Fruit fly (Drosophila melanogaster) whole organism, wandering third instar larva: ENCODE measurements around the gene slam.

Source experiments
- CrebA ChIP-seq: fragments of 200-800 bp; sonication (Bioruptor generic); optimal IDR thresholded peaks from 2 replicates; lab custom pipeline; 2016; ENCODE audit warnings: missing biosample characterization, mild to moderate bottlenecking, missing genetic modification characterization, borderline replicate concordance
- HLH106 ChIP-seq: fragments of 200-800 bp; optimal IDR thresholded peaks from 3 replicates; lab custom pipeline; 2019; ENCODE audit warnings: missing biosample characterization, mild to moderate bottlenecking, missing genetic modification characterization, moderate library complexity
- Hnf4 ChIP-seq: fragments of 200-800 bp; sonication (Bioruptor generic); optimal IDR thresholded peaks from 2 replicates; lab custom pipeline; 2016; ENCODE audit warnings: missing biosample characterization, mild to moderate bottlenecking, missing genetic modification characterization
- Myc ChIP-seq: fragments of >200 bp; optimal IDR thresholded peaks from 2 replicates; lab custom pipeline; 2017
- Vsx2 ChIP-seq: fragments of 200-300, 225-300 bp; sonication (Bioruptor generic); optimal IDR thresholded peaks from 2 replicates; lab custom pipeline; 2018; ENCODE audit warnings: missing biosample characterization, missing genetic modification characterization; ENCODE audit not compliant: partially characterized antibody
- dl ChIP-seq, 2 experiments: fragments of 175-275, 200-275 bp in 1 of 2; fragments of 200-275 bp in 1 of 2; sonication (Bioruptor generic); optimal IDR thresholded peaks; lab custom pipeline; 2018; ENCODE audit warnings: mild to moderate bottlenecking in 2 of 2, missing biosample characterization in 2 of 2, missing genetic modification characterization in 2 of 2, moderate library complexity in 2 of 2; ENCODE audit not compliant: partially characterized antibody in 2 of 2, insufficient read depth in 1 of 2
- jim ChIP-seq: fragments of 175-275, 200-325 bp; sonication (Bioruptor generic); optimal IDR thresholded peaks from 2 replicates; lab custom pipeline; 2016; ENCODE audit warnings: missing biosample characterization, mild to moderate bottlenecking, missing genetic modification characterization
- psq ChIP-seq: fragments of 200-800 bp; sonication (Bioruptor generic); optimal IDR thresholded peaks from 3 replicates; lab custom pipeline; 2017; ENCODE audit warnings: missing biosample characterization, mild to moderate bottlenecking, missing genetic modification characterization, moderate library complexity

- TF ChIP-seq Hnf4 (GFP tag; lab: Kevin White, UChicago) (no peak), dl (GFP tag; optimal IDR thresholded peaks at IDR 0.05; lab: Kevin White, UChicago; ENCODE audit: insufficient read depth in 1 of 2, partially characterized antibody in 2 of 2) (no peak), HLH106 (tag; lab: Kevin White, UChicago) (no peak), CrebA (GFP tag; lab: Kevin White, UChicago) (no peak), Myc (peak; percentile 68), Vsx2 (no peak), jim (no peak), psq (GFP tag; lab: Kevin White, UChicago) (no peak)
These were observed 15.4 kb upstream of the slam start for dm6 chr2L:6356686-6357362.
